Worm (Caenorhabditis elegans) whole organism, young adult: ENCODE data around the gene cosa-1.
A peak's percentile ranks its signal among the peaks of the same experiment; 100 is the strongest.

ENCODE experiments used
- B0019.2 ChIP-seq: fragments of 200-800 bp; sonication (Bioruptor generic); conservative IDR thresholded peaks from 2 replicates; pipeline ENCODE4 v1.3.6; 2022; ENCODE audit warnings: missing genetic modification reagents, missing genetic modification characterization, missing compliant biosample characterization
- B0035.1 ChIP-seq: sonication (generic microtip); optimal IDR thresholded peaks from 2 replicates; lab custom pipeline; 2016; ENCODE audit warnings: missing genetic modification characterization, mild to moderate bottlenecking, missing compliant biosample characterization, missing genotype, missing genetic modification reagents
- B0336.3 ChIP-seq: fragments of 200-800 bp; sonication (Bioruptor generic); IDR thresholded peaks from 2 replicates; pipeline ENCODE4 v1.3.6; 2022; ENCODE audit warnings: missing genetic modification characterization, missing compliant biosample characterization
- C06A6.2 ChIP-seq: fragments of 200-800 bp; sonication (Bioruptor generic); conservative IDR thresholded peaks from 2 replicates; pipeline ENCODE4 v1.3.6; 2022; ENCODE audit warnings: missing genetic modification characterization, missing compliant biosample characterization
- D2030.7 ChIP-seq: fragments of 200-800 bp; sonication (Bioruptor generic); IDR thresholded peaks from 2 replicates; pipeline ENCODE4 v1.3.6; 2022; ENCODE audit warnings: missing genetic modification reagents, missing genetic modification characterization, missing compliant biosample characterization
- F39B2.1 ChIP-seq: fragments of 200-800 bp; sonication (Bioruptor generic); IDR thresholded peaks from 2 replicates; pipeline ENCODE4 v1.3.6; 2022; ENCODE audit warnings: missing genetic modification reagents, missing genetic modification characterization, missing compliant biosample characterization
- F49E8.2 ChIP-seq: sonication (generic microtip); optimal IDR thresholded peaks from 3 replicates; lab custom pipeline; 2017; ENCODE audit warnings: missing genetic modification characterization, mild to moderate bottlenecking, missing compliant biosample characterization, antibody characterized with exemption, moderate library complexity; ENCODE audit not compliant: insufficient read depth
- F57C9.4 ChIP-seq: sonication (generic microtip); optimal IDR thresholded peaks from 2 replicates; lab custom pipeline; 2017; ENCODE audit warnings: mild to moderate bottlenecking, missing genetic modification characterization, missing compliant biosample characterization
- Y56A3A.18 ChIP-seq: fragments of 200-800 bp; sonication (Bioruptor generic); IDR thresholded peaks from 2 replicates; pipeline ENCODE4 v1.3.6; 2022; ENCODE audit warnings: missing genetic modification reagents, missing genetic modification characterization, missing compliant biosample characterization
- ZK185.1 ChIP-seq: sonication (generic microtip); optimal IDR thresholded peaks from 2 replicates; lab custom pipeline; 2016; ENCODE audit warnings: mild to moderate bottlenecking, missing genetic modification characterization, missing compliant biosample characterization; ENCODE audit not compliant: poor library complexity, severe bottlenecking
- ama-1 ChIP-seq, 3 experiments: fragments of 150-350 bp in 1 of 3; sonication (generic microtip) in 2 of 3; optimal IDR thresholded peaks; 2 replicates each; lab custom pipeline; 2014 to 2018; ENCODE audit warnings: missing biosample characterization in 2 of 3, missing genetic modification characterization in 2 of 3, missing genetic modification reagents in 2 of 3
- athp-1 ChIP-seq: sonication (generic microtip); optimal IDR thresholded peaks from 2 replicates; lab custom pipeline; 2017; ENCODE audit warnings: mild to moderate bottlenecking, missing genetic modification characterization, missing compliant biosample characterization
- attf-3 ChIP-seq: fragments of 200-800 bp; sonication (Bioruptor generic); conservative IDR thresholded peaks from 2 replicates; pipeline ENCODE4 v1.3.6; 2022; ENCODE audit warnings: missing genetic modification reagents, missing genetic modification characterization, missing compliant biosample characterization
- cebp-1 ChIP-seq, 2 experiments: fragments of 200-800 bp in 1 of 2; sonication (Bioruptor generic) in 1 of 2; sonication (generic microtip) in 1 of 2; IDR thresholded peaks in 1 of 2; optimal IDR thresholded peaks in 1 of 2; 2 replicates each; pipeline versions ENCODE4 v1.3.6 to Lab custom; 2017 to 2022; ENCODE audit warnings: missing compliant biosample characterization in 2 of 2, missing genetic modification characterization in 2 of 2, mild to moderate bottlenecking in 1 of 2, missing genetic modification reagents in 1 of 2, moderate library complexity in 1 of 2
- ceh-27 ChIP-seq: fragments of 200-800 bp; sonication (Bioruptor generic); optimal IDR thresholded peaks from 2 replicates; lab custom pipeline; 2018; ENCODE audit warnings: mild to moderate bottlenecking, missing genetic modification characterization, moderate library complexity, missing compliant biosample characterization
- ceh-91 ChIP-seq: fragments of 200-800 bp; sonication (Bioruptor generic); IDR thresholded peaks from 2 replicates; pipeline ENCODE4 v1.3.6; 2022; ENCODE audit warnings: missing genetic modification reagents, missing genetic modification characterization, missing compliant biosample characterization
- dpl-1 ChIP-seq: fragments of 150-350 bp; optimal IDR thresholded peaks from 2 replicates; lab custom pipeline; 2014; ENCODE audit warnings: missing biosample characterization, missing genetic modification reagents, missing genetic modification characterization
- egl-18 ChIP-seq: fragments of 200-800 bp; sonication (Bioruptor generic); IDR thresholded peaks from 2 replicates; pipeline ENCODE4 v1.3.6; 2022; ENCODE audit warnings: missing genetic modification reagents, missing genetic modification characterization, missing compliant biosample characterization
- egrh-3 ChIP-seq: fragments of 200-800 bp; sonication (Bioruptor generic); IDR thresholded peaks from 2 replicates; pipeline ENCODE4 v1.3.6; 2022; ENCODE audit warnings: missing genetic modification reagents, missing genetic modification characterization, missing compliant biosample characterization
- ets-4 ChIP-seq: fragments of 200-800 bp; sonication (Bioruptor generic); optimal IDR thresholded peaks from 2 replicates; lab custom pipeline; 2018; ENCODE audit warnings: mild to moderate bottlenecking, missing genetic modification characterization, missing compliant biosample characterization
- fkh-3 ChIP-seq: sonication (generic microtip); optimal IDR thresholded peaks from 2 replicates; lab custom pipeline; 2016; ENCODE audit warnings: mild to moderate bottlenecking, missing genetic modification characterization, missing compliant biosample characterization
- gei-17 ChIP-seq: fragments of 200-800 bp; sonication (Bioruptor generic); optimal IDR thresholded peaks from 2 replicates; lab custom pipeline; 2018; ENCODE audit warnings: mild to moderate bottlenecking, missing genetic modification characterization, missing compliant biosample characterization
- him-1 ChIP-seq: sonication (generic microtip); optimal IDR thresholded peaks from 2 replicates; lab custom pipeline; 2016; ENCODE audit warnings: missing genotype, missing genetic modification reagents, missing genetic modification characterization, missing compliant biosample characterization
- hmg-1.2 ChIP-seq: fragments of 200-800 bp; sonication (Bioruptor generic); IDR thresholded peaks from 2 replicates; pipeline ENCODE4 v1.3.6; 2022; ENCODE audit warnings: missing genetic modification reagents, missing genetic modification characterization, missing compliant biosample characterization
- hmg-20 ChIP-seq: fragments of 200-800 bp; sonication (Bioruptor generic); IDR thresholded peaks from 2 replicates; pipeline ENCODE4 v1.3.6; 2022; ENCODE audit warnings: missing genetic modification reagents, missing genetic modification characterization, missing compliant biosample characterization
- let-526 ChIP-seq: fragments of 200-800 bp; sonication (Bioruptor generic); IDR thresholded peaks from 2 replicates; pipeline ENCODE4 v1.3.6; 2022; ENCODE audit warnings: missing genetic modification reagents, missing genetic modification characterization, missing compliant biosample characterization
- lin-54 ChIP-seq: fragments of 200-800 bp; sonication (Bioruptor generic); optimal IDR thresholded peaks from 2 replicates; lab custom pipeline; 2018; ENCODE audit warnings: mild to moderate bottlenecking, missing genetic modification characterization, missing compliant biosample characterization
- lir-1 ChIP-seq: fragments of 200-800 bp; sonication (Bioruptor generic); conservative IDR thresholded peaks from 2 replicates; pipeline ENCODE4 v1.3.6; 2022; ENCODE audit warnings: missing genetic modification reagents, missing genetic modification characterization, missing compliant biosample characterization
- lsl-1 ChIP-seq: fragments of 200-800 bp; sonication (Bioruptor generic); optimal IDR thresholded peaks from 2 replicates; lab custom pipeline; 2018; ENCODE audit warnings: mild to moderate bottlenecking, missing genetic modification characterization, moderate library complexity, missing compliant biosample characterization
- mel-28 ChIP-seq: sonication (generic microtip); optimal IDR thresholded peaks from 2 replicates; lab custom pipeline; 2016; ENCODE audit warnings: borderline replicate concordance, mild to moderate bottlenecking, missing genetic modification characterization, missing compliant biosample characterization
- nfya-1 ChIP-seq: sonication (generic microtip); optimal IDR thresholded peaks from 2 replicates; lab custom pipeline; 2017; ENCODE audit warnings: antibody characterized with exemption, missing compliant biosample characterization, missing genetic modification characterization, borderline replicate concordance; ENCODE audit not compliant: insufficient read depth
- nfya-2 ChIP-seq: fragments of 200-800 bp; sonication (Bioruptor generic); IDR thresholded peaks from 2 replicates; pipeline ENCODE4 v1.3.6; 2022; ENCODE audit warnings: missing genetic modification reagents, missing genetic modification characterization, missing compliant biosample characterization
- nfyb-1 ChIP-seq: fragments of 200-800 bp; sonication (Bioruptor generic); IDR thresholded peaks from 2 replicates; pipeline ENCODE4 v1.3.6; 2022; ENCODE audit warnings: missing genetic modification reagents, missing genetic modification characterization, missing compliant biosample characterization
- nhr-27 ChIP-seq: fragments of 200-800 bp; sonication (Bioruptor generic); optimal IDR thresholded peaks from 2 replicates; lab custom pipeline; 2018; ENCODE audit warnings: mild to moderate bottlenecking, missing genetic modification characterization, moderate library complexity, missing compliant biosample characterization
- snpc-3.4 ChIP-seq: sonication (generic microtip); optimal IDR thresholded peaks from 2 replicates; lab custom pipeline; 2017; ENCODE audit warnings: missing genetic modification characterization, mild to moderate bottlenecking, missing compliant biosample characterization, antibody characterized with exemption, moderate library complexity, missing genotype, missing genetic modification reagents
- snpc-4 ChIP-seq, 5 experiments: fragments of 150-350 bp in 1 of 5; sonication (generic microtip) in 4 of 5; optimal IDR thresholded peaks; 2 replicates each; lab custom pipeline; 2014 to 2018; ENCODE audit warnings: missing genetic modification characterization in 5 of 5, missing biosample characterization in 3 of 5, antibody characterized with exemption in 2 of 5, mild to moderate bottlenecking in 2 of 5, missing compliant biosample characterization in 2 of 5, missing genotype in 2 of 5, moderate library complexity in 2 of 5, missing genetic modification reagents in 1 of 5
- tbp1 ChIP-seq: fragments of 200-800 bp; sonication (Bioruptor generic); optimal IDR thresholded peaks from 2 replicates; lab custom pipeline; 2018; ENCODE audit warnings: mild to moderate bottlenecking, missing genetic modification characterization, missing compliant biosample characterization
- ztf-22 ChIP-seq: fragments of 200-800 bp; sonication (Bioruptor generic); optimal IDR thresholded peaks from 2 replicates; lab custom pipeline; 2018; ENCODE audit warnings: mild to moderate bottlenecking, missing genetic modification characterization, moderate library complexity, missing compliant biosample characterization
- ztf-3 ChIP-seq: fragments of 200-800 bp; sonication (Bioruptor generic); optimal IDR thresholded peaks from 2 replicates; lab custom pipeline; 2018; ENCODE audit warnings: mild to moderate bottlenecking, missing genetic modification characterization, missing compliant biosample characterization
- ztf-6 ChIP-seq: fragments of 200-800 bp; sonication (Bioruptor generic); IDR thresholded peaks from 2 replicates; pipeline ENCODE4 v1.3.6; 2022; ENCODE audit warnings: missing genetic modification reagents, missing genetic modification characterization, missing compliant biosample characterization

Gene cosa-1

ce11 chrIII:2768635-2769034, 42.7 kb downstream of the cosa-1 start, which contains the start of gene swsn-3 (continued):
- TF ChIP-seq lsl-1 (GFP tag; lab: Kevin White, UChicago) (peak; percentile 75), cebp-1 (GFP tag; IDR thresholded peaks at IDR 0.05; lab: Robert Waterston, UW) (no peak), cebp-1 (tag; optimal IDR thresholded peaks at IDR 0.05; lab: Kevin White, UChicago) (peak; percentile 76), nfyb-1 (GFP tag; lab: Robert Waterston, UW) (peak; percentile 77), ztf-22 (GFP tag; lab: Kevin White, UChicago) (no peak), dpl-1 (peak; percentile 65), lir-1 (peak; percentile 41; the same call in 1 of the 2 replicates), attf-3 (GFP tag; lab: Robert Waterston, UW) (no peak; the same call in 1 of the 2 replicates), let-526 (GFP tag; lab: Robert Waterston, UW) (0 out of 2 replicates have a peak, but pooled peaks have one; percentile 15), Y56A3A.18 (peak; percentile 83; the same call in 1 of the 2 replicates), lin-54 (GFP tag; lab: Kevin White, UChicago) (peak; percentile 86), ama-1 (optimal IDR thresholded peaks at IDR 0.05; lab: Kevin White, UChicago) (no peak), ama-1 (GFP tag; optimal IDR thresholded peaks at IDR 0.05; lab: Kevin White, UChicago) (peak; percentile 20 to 72), snpc-3.4 (tag; lab: Kevin White, UChicago) (peak; percentile 69), ztf-3 (GFP tag; lab: Kevin White, UChicago) (no peak), him-1 (tag; lab: Kevin White, UChicago) (peak; percentile 62), B0019.2 (peak; percentile 72), D2030.7 (GFP tag; lab: Robert Waterston, UW) (peak; percentile 79), nfya-1 (tag; lab: Kevin White, UChicago) (no peak), athp-1 (tag; lab: Kevin White, UChicago) (peak; percentile 95), hmg-20 (0 out of 2 replicates have a peak, but pooled peaks have one; percentile 40), ceh-91 (GFP tag; lab: Robert Waterston, UW) (peak; percentile 57), B0336.3 (GFP tag; lab: Robert Waterston, UW) (peak; percentile 73), hmg-1.2 (GFP tag; lab: Robert Waterston, UW) (peak; percentile 59), nfya-2 (no peak), ceh-27 (GFP tag; lab: Kevin White, UChicago) (peak; percentile 52), B0035.1 (no peak), ztf-6 (no peak), snpc-4 (GFP tag; optimal IDR thresholded peaks at IDR 0.05; lab: Kevin White, UChicago) (peak; percentile 73), snpc-4 (tag; optimal IDR thresholded peaks at IDR 0.05; lab: Kevin White, UChicago) (peak; percentile 11 to 70 (median 62)), F49E8.2 (tag; lab: Kevin White, UChicago) (peak; percentile 73), F39B2.1 (GFP tag; lab: Robert Waterston, UW) (no peak), fkh-3 (no peak), C06A6.2 (GFP tag; lab: Robert Waterston, UW) (peak; percentile 79), ets-4 (GFP tag; lab: Kevin White, UChicago) (no peak), ZK185.1 (no peak), tbp1 (GFP tag; lab: Kevin White, UChicago) (peak; percentile 60), F57C9.4 (tag; lab: Kevin White, UChicago) (no peak), gei-17 (GFP tag; lab: Kevin White, UChicago) (peak; percentile 15)

- no peak for TF ChIP-seq mel-28 (tag; lab: Kevin White, UChicago)
- TF ChIP-seq egl-18 (GFP tag; lab: Robert Waterston, UW) = no peak
- TF ChIP-seq nhr-27 (tag; lab: Kevin White, UChicago) = no peak
- TF ChIP-seq C06A6.2 (GFP tag; lab: Robert Waterston, UW) = no peak
- TF ChIP-seq ets-4 (GFP tag; lab: Kevin White, UChicago) = no peak
- no peak for TF ChIP-seq egrh-3 (GFP tag; lab: Robert Waterston, UW)
Measured at ce11 chrIII:2769078-2769477, 43.2 kb downstream of the cosa-1 start.
